Worm (Caenorhabditis elegans): ENCODE data around the gene appg-1.

appg-1 gene

DNA sequence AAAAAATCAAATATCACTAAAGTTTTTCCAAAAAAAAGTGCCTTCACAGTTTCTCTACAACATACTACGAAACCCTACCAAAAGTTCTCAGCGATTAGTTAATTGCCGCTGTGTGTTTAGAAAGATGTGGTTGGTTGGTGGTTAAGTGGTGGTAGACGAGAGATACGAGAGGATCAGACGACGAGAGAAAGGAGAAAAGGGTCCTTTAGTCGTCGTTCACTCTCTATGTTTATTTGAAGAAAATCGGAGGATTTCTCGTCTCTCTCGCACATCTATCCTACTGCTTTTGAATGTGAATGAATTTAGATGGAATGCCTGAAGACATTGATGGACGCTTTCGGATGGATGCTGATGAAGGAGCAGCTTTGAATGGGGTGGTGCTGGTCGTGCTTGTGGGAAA, 45.0 kb downstream of the appg-1 start:
- TF ChIP-seq him-1 (tag; optimal IDR thresholded peaks at IDR 0.05), result no peak
- no peak for TF ChIP-seq W03F9.2 (tag; optimal IDR thresholded peaks at IDR 0.05)
- TF ChIP-seq dao-5 (tag; optimal IDR thresholded peaks at IDR 0.05), result no peak

- TF ChIP-seq him-1 (tag; optimal IDR thresholded peaks at IDR 0.05) (no peak), dao-5 (tag; optimal IDR thresholded peaks at IDR 0.05) (no peak)
Measured at ce11 chrII:10373016-10373415, 47.2 kb downstream of the appg-1 start.

- TF ChIP-seq dao-5 (tag; optimal IDR thresholded peaks at IDR 0.05) (no peak), W03F9.2 (tag; optimal IDR thresholded peaks at IDR 0.05) (no peak), him-1 (tag; optimal IDR thresholded peaks at IDR 0.05) (no peak)
Measured at ce11 chrII:10373536-10374169, 47.8 kb downstream of the appg-1 start.

- no peak for TF ChIP-seq dao-5 (tag; optimal IDR thresholded peaks at IDR 0.05)
Measured at ce11 chrII:10374776-10375175, 48.9 kb downstream of the appg-1 start.

DNA sequence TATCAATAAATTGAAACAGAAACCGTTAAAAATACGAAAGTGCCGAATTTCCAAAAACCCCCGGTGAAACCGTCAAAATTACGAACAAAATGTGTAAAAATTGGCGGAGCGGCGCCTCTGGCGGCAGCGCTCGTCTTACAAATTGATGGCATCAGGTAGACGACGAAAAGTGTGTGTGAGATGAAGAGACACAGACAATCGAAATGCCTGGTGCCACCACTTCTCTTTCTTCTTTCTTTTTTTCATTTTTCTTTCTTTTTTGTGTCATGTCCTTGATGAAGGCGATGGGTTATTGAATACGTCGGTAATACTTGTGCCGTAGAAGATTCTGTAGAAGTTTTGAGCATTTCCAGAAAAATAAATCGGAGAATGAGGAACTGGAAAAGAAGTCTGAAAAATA, 52.1 kb downstream of the appg-1 start:
- TF ChIP-seq W03F9.2 (tag; optimal IDR thresholded peaks at IDR 0.05) (no peak), him-1 (tag; optimal IDR thresholded peaks at IDR 0.05) (no peak), dao-5 (tag; optimal IDR thresholded peaks at IDR 0.05) (no peak)

- TF ChIP-seq him-1 (tag; optimal IDR thresholded peaks at IDR 0.05) (peak; percentile 29), W03F9.2 (tag; optimal IDR thresholded peaks at IDR 0.05) (no peak)
Measured at ce11 chrII:10379546-10379945, 53.7 kb downstream of the appg-1 start.

ce11 chrII:10382247-10382646, 56.4 kb downstream of the appg-1 start:
- TF ChIP-seq him-1 (tag; optimal IDR thresholded peaks at IDR 0.05) (no peak), W03F9.2 (tag; optimal IDR thresholded peaks at IDR 0.05) (no peak), dao-5 (tag; optimal IDR thresholded peaks at IDR 0.05) (no peak)

ce11 chrII:10384680-10385383, 59.0 kb downstream of the appg-1 start, which contains the start of gene ztf-27:
ztf-27 (plus strand) TSS chrII:10385333.
- TF ChIP-seq W03F9.2 (tag; optimal IDR thresholded peaks at IDR 0.05) (no peak), him-1 (tag; optimal IDR thresholded peaks at IDR 0.05) (no peak), dao-5 (tag; optimal IDR thresholded peaks at IDR 0.05) (no peak)

Data from whole organism, L4/young adult.